Fruit fly (Drosophila melanogaster) whole organism, embryonic: Measurements from ENCODE around the gene CG10418.

ENCODE experiments used
- Asciz ChIP-seq: fragments of 200-800 bp; sonication (Bioruptor generic); optimal IDR thresholded peaks from 2 replicates; lab custom pipeline; 2017; ENCODE audit warnings: missing biosample characterization, mild to moderate bottlenecking, missing genetic modification characterization, missing genetic modification reagents
- B-H2 ChIP-seq: fragments of 200-800 bp; sonication (Bioruptor generic); optimal IDR thresholded peaks from 2 replicates; lab custom pipeline; 2018; ENCODE audit warnings: missing biosample characterization, mild to moderate bottlenecking, missing genetic modification characterization
- BtbVII ChIP-seq: fragments of 200-800 bp; sonication (Bioruptor generic); optimal IDR thresholded peaks from 3 replicates; lab custom pipeline; 2017; ENCODE audit warnings: missing biosample characterization, mild to moderate bottlenecking, missing genetic modification characterization
- CG13123 ChIP-seq: fragments of 200-800 bp; sonication (Bioruptor generic); optimal IDR thresholded peaks from 2 replicates; lab custom pipeline; 2016; ENCODE audit warnings: missing biosample characterization, missing genetic modification characterization
- CG13775 ChIP-seq: fragments of 200-800 bp; sonication (Bioruptor generic); optimal IDR thresholded peaks from 3 replicates; lab custom pipeline; 2017; ENCODE audit warnings: missing biosample characterization, mild to moderate bottlenecking, missing genetic modification characterization
- CG15011 ChIP-seq: fragments of 200-800 bp; sonication (Bioruptor generic); optimal IDR thresholded peaks from 3 replicates; lab custom pipeline; 2018; ENCODE audit warnings: missing biosample characterization, mild to moderate bottlenecking, missing genetic modification characterization
- CG16779 ChIP-seq: fragments of 200-800 bp; sonication (Bioruptor generic); IDR thresholded peaks from 2 replicates; pipeline ENCODE4 v1.3.6; 2022; ENCODE audit warnings: missing biosample characterization, missing genetic modification characterization
- CG17328 ChIP-seq: fragments of 200-800 bp; sonication (Bioruptor generic); IDR thresholded peaks from 2 replicates; pipeline ENCODE4 v1.3.6; 2022; ENCODE audit warnings: missing biosample characterization, missing genetic modification characterization
- CG17385 ChIP-seq: fragments of 200-800 bp; sonication (Bioruptor generic); optimal IDR thresholded peaks from 3 replicates; lab custom pipeline; 2018; ENCODE audit warnings: missing biosample characterization, mild to moderate bottlenecking, missing genetic modification characterization
- CG17568 ChIP-seq: fragments of 200-800 bp; sonication (Bioruptor generic); optimal IDR thresholded peaks from 2 replicates; lab custom pipeline; 2018; ENCODE audit warnings: missing biosample characterization, mild to moderate bottlenecking, missing genetic modification characterization, moderate library complexity
- CG17829 ChIP-seq: fragments of 200-800 bp; optimal IDR thresholded peaks from 2 replicates; lab custom pipeline; 2019; ENCODE audit warnings: missing biosample characterization, mild to moderate bottlenecking, missing genetic modification characterization, moderate library complexity
- CG18599 ChIP-seq: fragments of 200-800 bp; sonication (Bioruptor generic); optimal IDR thresholded peaks from 3 replicates; lab custom pipeline; 2017; ENCODE audit warnings: missing biosample characterization, missing genetic modification characterization, mild to moderate bottlenecking, moderate library complexity, missing genetic modification reagents
- CG2889 ChIP-seq: fragments of 200-800 bp; sonication (Bioruptor generic); IDR thresholded peaks from 3 replicates; pipeline ENCODE4 v1.3.6; 2022; ENCODE audit warnings: missing biosample characterization, missing genetic modification characterization
- CG32772 ChIP-seq: fragments of 200-800 bp; sonication (Bioruptor generic); IDR thresholded peaks from 2 replicates; pipeline ENCODE4 v1.3.6; 2022; ENCODE audit warnings: missing biosample characterization, missing genetic modification characterization
- CG3847 ChIP-seq: fragments of 200-800 bp; sonication (Bioruptor generic); IDR thresholded peaks from 2 replicates; pipeline ENCODE4 v1.3.6; 2022; ENCODE audit warnings: missing biosample characterization, missing genetic modification characterization
- CG4854 ChIP-seq: fragments of 200-800 bp; sonication (Bioruptor generic); optimal IDR thresholded peaks from 2 replicates; lab custom pipeline; 2016; ENCODE audit warnings: missing biosample characterization, missing genetic modification characterization, inconsistent platforms
- Dll ChIP-seq: fragments of 200-800 bp; sonication (Bioruptor generic); IDR thresholded peaks from 4 replicates; pipeline ENCODE4 v1.3.6; 2022; ENCODE audit warnings: missing biosample characterization, missing genetic modification characterization; ENCODE audit not compliant: partially characterized antibody
- Doc2 ChIP-seq: fragments of 200-800 bp; sonication (Bioruptor generic); IDR thresholded peaks from 2 replicates; pipeline ENCODE4 v1.3.6; 2022; ENCODE audit warnings: missing biosample characterization, missing genetic modification characterization
- Fer3 ChIP-seq: fragments of 200-800 bp; sonication (Bioruptor generic); optimal IDR thresholded peaks from 2 replicates; lab custom pipeline; 2018; ENCODE audit warnings: missing biosample characterization, mild to moderate bottlenecking, missing genetic modification characterization, moderate library complexity
- Hey ChIP-seq: fragments of 200-800 bp; sonication (Bioruptor generic); optimal IDR thresholded peaks from 3 replicates; lab custom pipeline; 2018; ENCODE audit warnings: missing biosample characterization, mild to moderate bottlenecking, missing genetic modification characterization
- MTF-1 ChIP-seq: fragments of 200-800 bp; sonication (Bioruptor generic); optimal IDR thresholded peaks from 2 replicates; lab custom pipeline; 2018; ENCODE audit warnings: missing biosample characterization, mild to moderate bottlenecking, missing genetic modification characterization, borderline replicate concordance
- Meics ChIP-seq: fragments of 200-800 bp; sonication (Bioruptor generic); optimal IDR thresholded peaks from 2 replicates; lab custom pipeline; 2017; ENCODE audit warnings: missing biosample characterization, mild to moderate bottlenecking, missing genetic modification characterization
- NC2β ChIP-seq: fragments of 200-800 bp; sonication (Bioruptor generic); optimal IDR thresholded peaks from 2 replicates; lab custom pipeline; 2016; ENCODE audit warnings: missing biosample characterization, missing genetic modification characterization
- Oaz ChIP-seq: fragments of 200-800 bp; sonication (Bioruptor generic); IDR thresholded peaks from 2 replicates; pipeline ENCODE4 v1.3.6; 2022; ENCODE audit warnings: missing biosample characterization, missing genetic modification characterization
- PHDP ChIP-seq: fragments of 200-800 bp; sonication (Bioruptor generic); optimal IDR thresholded peaks from 3 replicates; lab custom pipeline; 2018; ENCODE audit warnings: missing biosample characterization, mild to moderate bottlenecking, missing genetic modification characterization, moderate library complexity
- Poxn ChIP-seq: fragments of 200-800 bp; sonication (Bioruptor generic); IDR thresholded peaks from 2 replicates; pipeline ENCODE4 v1.3.6; 2022; ENCODE audit warnings: missing biosample characterization, missing genetic modification characterization
- Rx ChIP-seq: fragments of 200-800 bp; sonication (Bioruptor generic); IDR thresholded peaks from 2 replicates; pipeline ENCODE4 v1.3.6; 2022; ENCODE audit warnings: missing biosample characterization, missing genetic modification characterization
- Sox102F ChIP-seq: fragments of 200-800 bp; sonication (Bioruptor generic); optimal IDR thresholded peaks from 2 replicates; lab custom pipeline; 2018; ENCODE audit warnings: missing biosample characterization, mild to moderate bottlenecking, missing genetic modification characterization, moderate library complexity
- TFAM ChIP-seq: fragments of 200-800 bp; sonication (Bioruptor generic); optimal IDR thresholded peaks from 2 replicates; lab custom pipeline; 2017; ENCODE audit warnings: missing biosample characterization, missing genetic modification characterization, inconsistent platforms
- Xbp1 ChIP-seq: fragments of 200-800 bp; sonication (Bioruptor generic); optimal IDR thresholded peaks from 3 replicates; lab custom pipeline; 2016; ENCODE audit warnings: missing biosample characterization, mild to moderate bottlenecking, missing genetic modification characterization
- bigmax ChIP-seq: fragments of 200-800 bp; sonication (Bioruptor generic); optimal IDR thresholded peaks from 2 replicates; lab custom pipeline; 2018; ENCODE audit warnings: missing biosample characterization, mild to moderate bottlenecking, missing genetic modification characterization
- cato ChIP-seq: fragments of 200-800 bp; sonication (Bioruptor generic); optimal IDR thresholded peaks from 2 replicates; lab custom pipeline; 2016; ENCODE audit warnings: missing biosample characterization, missing genetic modification characterization, borderline replicate concordance
- dm ChIP-seq: fragments of 200-800 bp; sonication (Bioruptor generic); optimal IDR thresholded peaks from 3 replicates; lab custom pipeline; 2016; ENCODE audit warnings: missing biosample characterization, missing genetic modification characterization
- exex ChIP-seq: fragments of 200-800 bp; sonication (Bioruptor generic); optimal IDR thresholded peaks from 4 replicates; lab custom pipeline; 2018; ENCODE audit warnings: missing biosample characterization, mild to moderate bottlenecking, missing genetic modification characterization, moderate library complexity
- gfzf ChIP-seq: fragments of 200-800 bp; sonication (Bioruptor generic); optimal IDR thresholded peaks from 2 replicates; lab custom pipeline; 2016; ENCODE audit warnings: missing biosample characterization, mild to moderate bottlenecking, missing genetic modification characterization, moderate library complexity
- hbn ChIP-seq: fragments of 200-800 bp; sonication (Bioruptor generic); IDR thresholded peaks from 2 replicates; pipeline ENCODE4 v1.3.6; 2022; ENCODE audit warnings: missing biosample characterization, missing genetic modification characterization; ENCODE audit not compliant: partially characterized antibody
- luna ChIP-seq: fragments of 200-800 bp; sonication (Bioruptor generic); optimal IDR thresholded peaks from 2 replicates; lab custom pipeline; 2016; ENCODE audit warnings: missing biosample characterization, missing genetic modification characterization
- nerfin-1 ChIP-seq: fragments of 200-800 bp; sonication (Bioruptor generic); optimal IDR thresholded peaks from 3 replicates; lab custom pipeline; 2019; ENCODE audit warnings: missing biosample characterization, mild to moderate bottlenecking, missing genetic modification characterization, moderate library complexity
- pum ChIP-seq: fragments of 200-800 bp; sonication (Bioruptor generic); optimal IDR thresholded peaks from 2 replicates; lab custom pipeline; 2016; ENCODE audit warnings: missing biosample characterization, missing genetic modification characterization
- pzg ChIP-seq: fragments of 200-800 bp; sonication (Bioruptor generic); optimal IDR thresholded peaks from 3 replicates; lab custom pipeline; 2018; ENCODE audit warnings: missing biosample characterization, mild to moderate bottlenecking, missing genetic modification characterization, moderate library complexity
- repo ChIP-seq: fragments of 200-800 bp; sonication (Bioruptor generic); optimal IDR thresholded peaks from 2 replicates; lab custom pipeline; 2016; ENCODE audit warnings: missing biosample characterization, missing genetic modification characterization
- schlank ChIP-seq: fragments of 200-800 bp; sonication (Bioruptor generic); optimal IDR thresholded peaks from 2 replicates; lab custom pipeline; 2018; ENCODE audit warnings: missing biosample characterization, mild to moderate bottlenecking, missing genetic modification characterization
- sob ChIP-seq: fragments of 200-800 bp; sonication (Bioruptor generic); IDR thresholded peaks from 2 replicates; pipeline ENCODE4 v1.3.6; 2022; ENCODE audit warnings: missing biosample characterization, missing genetic modification characterization
- sqz ChIP-seq: fragments of 200-800 bp; sonication (Bioruptor generic); optimal IDR thresholded peaks from 3 replicates; lab custom pipeline; 2018; ENCODE audit warnings: missing biosample characterization, mild to moderate bottlenecking, missing genetic modification characterization
- tap ChIP-seq: fragments of 200-800 bp; optimal IDR thresholded peaks from 3 replicates; lab custom pipeline; 2019; ENCODE audit warnings: missing biosample characterization, mild to moderate bottlenecking, missing genetic modification characterization, moderate library complexity
- tgo ChIP-seq: fragments of 200-800 bp; sonication (Bioruptor generic); IDR thresholded peaks from 3 replicates; pipeline ENCODE4 v1.3.6; 2022; ENCODE audit warnings: missing biosample characterization, missing genetic modification characterization
- trh ChIP-seq: fragments of 200-800 bp; sonication (Bioruptor generic); optimal IDR thresholded peaks from 2 replicates; lab custom pipeline; 2016; ENCODE audit warnings: missing biosample characterization, missing genetic modification characterization
- tx ChIP-seq: fragments of 200-800 bp; sonication (Bioruptor generic); optimal IDR thresholded peaks from 2 replicates; lab custom pipeline; 2016; ENCODE audit warnings: missing biosample characterization, missing genetic modification characterization
- z ChIP-seq: fragments of 200-800 bp; sonication (Bioruptor generic); IDR thresholded peaks from 3 replicates; pipeline ENCODE4 v1.3.6; 2022; ENCODE audit warnings: missing biosample characterization, missing genetic modification characterization
- zf30C ChIP-seq: fragments of 200-800 bp; sonication (Bioruptor generic); optimal IDR thresholded peaks from 3 replicates; lab custom pipeline; 2018; ENCODE audit warnings: missing biosample characterization, mild to moderate bottlenecking, missing genetic modification characterization
- zfh1 ChIP-seq: fragments of 200-800 bp; sonication (Bioruptor generic); IDR thresholded peaks from 3 replicates; pipeline ENCODE4 v1.3.6; 2022; ENCODE audit warnings: missing biosample characterization, missing genetic modification characterization

Gene CG10418

DNA sequence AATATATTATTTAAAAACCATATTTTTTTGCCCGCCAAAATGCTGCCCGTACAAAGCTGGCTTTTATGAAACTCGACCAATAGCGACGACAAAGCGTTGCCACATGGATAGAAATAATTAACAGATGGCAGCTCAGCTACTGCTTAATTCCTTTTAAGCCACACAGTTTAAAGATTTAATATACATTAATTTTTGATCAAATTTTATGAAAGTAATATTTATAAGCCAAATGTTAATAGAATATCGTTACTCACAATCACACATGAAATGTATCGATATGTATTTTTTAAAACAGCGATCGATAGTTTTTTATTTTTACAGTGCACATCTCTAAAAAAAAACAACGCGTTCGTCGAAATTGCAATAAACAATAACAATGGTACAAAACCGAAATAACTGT, at the start of gene CG10418:
Gene CG10418, plus strand, starts transcription at position 338 of the 400 bp plus-strand sequence.
- TF ChIP-seq z (GFP tag; lab: Robert Waterston, UW) (no peak), bigmax (GFP tag; lab: Kevin White, UChicago) (no peak), CG17328 (GFP tag; lab: Robert Waterston, UW) (0 out of 2 replicates have a peak, but pooled peaks have one; percentile 30), tap (tag; lab: Kevin White, UChicago) (no peak), CG16779 (GFP tag; lab: Robert Waterston, UW) (no peak), pum (peak; percentile 12), Poxn (GFP tag; lab: Robert Waterston, UW) (no peak), Doc2 (GFP tag; lab: Robert Waterston, UW) (no peak), hbn (GFP tag; lab: Robert Waterston, UW) (peak; percentile 79), CG17568 (GFP tag; lab: Kevin White, UChicago) (no peak), zf30C (GFP tag; lab: Kevin White, UChicago) (no peak), zfh1 (0 out of 3 replicates have a peak, but pooled peaks have one; percentile 49), CG4854 (GFP tag; lab: Kevin White, UChicago) (no peak), gfzf (peak; percentile 14), tx (GFP tag; lab: Kevin White, UChicago) (peak; percentile 14), schlank (tag; lab: Kevin White, UChicago) (no peak), CG13775 (peak; percentile 47), CG3847 (peak; percentile 77), BtbVII (GFP tag; lab: Kevin White, UChicago) (no peak), exex (tag; lab: Kevin White, UChicago) (no peak), CG32772 (peak; percentile 48), nerfin-1 (peak; percentile 28), Fer3 (tag; lab: Kevin White, UChicago) (no peak), sob (GFP tag; lab: Robert Waterston, UW) (peak; percentile 9; the same call in 1 of the 2 replicates), luna (GFP tag; lab: Kevin White, UChicago) (no peak), B-H2 (GFP tag; lab: Kevin White, UChicago) (no peak), repo (no peak), Xbp1 (GFP tag; lab: Kevin White, UChicago) (peak; percentile 66), trh (no peak), CG15011 (GFP tag; lab: Kevin White, UChicago) (no peak), CG17829 (tag; lab: Kevin White, UChicago) (peak; percentile 55), PHDP (tag; lab: Kevin White, UChicago) (no peak), pzg (peak; percentile 77), tgo (GFP tag; lab: Robert Waterston, UW) (peak; percentile 32; the same call in 1 of the 3 replicates), CG17385 (GFP tag; lab: Kevin White, UChicago) (no peak), TFAM (GFP tag; lab: Kevin White, UChicago) (no peak), Meics (GFP tag; lab: Kevin White, UChicago) (no peak), Oaz (no peak), Asciz (GFP tag; lab: Kevin White, UChicago) (no peak), Sox102F (GFP tag; lab: Kevin White, UChicago) (peak; percentile 40), sqz (peak; percentile 67), Rx (GFP tag; lab: Robert Waterston, UW) (0 out of 2 replicates have a peak, but pooled peaks have one; percentile 23), Dll (GFP tag; lab: Robert Waterston, UW) (peak; percentile 93), cato (GFP tag; lab: Kevin White, UChicago) (peak; percentile 18), CG2889 (GFP tag; lab: Robert Waterston, UW) (no peak), Hey (no peak), CG18599 (GFP tag; lab: Kevin White, UChicago) (no peak), dm (GFP tag; lab: Kevin White, UChicago) (peak; percentile 51), NC2β (GFP tag; lab: Kevin White, UChicago) (peak; percentile 3), CG13123 (GFP tag; lab: Kevin White, UChicago) (no peak), MTF-1 (GFP tag; lab: Kevin White, UChicago) (no peak)
